Worm (Caenorhabditis elegans): Measurements from ENCODE around the gene anmt-3.

ce11 chrV:9977211-9977610 is 19.1 kb upstream of the anmt-3 start:
- TF ChIP-seq snpc-4 (tag; optimal IDR thresholded peaks at IDR 0.05): no peak
- no peak for TF ChIP-seq lsy-2 (tag; optimal IDR thresholded peaks at IDR 0.05)
